Worm (Caenorhabditis elegans): Measurements from ENCODE around the gene iff-1.

The iff-1 gene

ce11 chrIII:9765465-9765900, 18.5 kb upstream of the iff-1 start (continued):
- TF ChIP-seq lin-14 (GFP tag; optimal IDR thresholded peaks at IDR 0.05) = peak; percentile 100
- TF ChIP-seq mef-2 (tag; optimal IDR thresholded peaks at IDR 0.05) = peak; percentile 86
- peak; percentile 36 to 97 for TF ChIP-seq ztf-11 (tag; optimal IDR thresholded peaks at IDR 0.05)
- peak; percentile 92 to 96 for TF ChIP-seq efl-1 (optimal IDR thresholded peaks at IDR 0.05)
- TF ChIP-seq efl-1 (GFP tag; optimal IDR thresholded peaks at IDR 0.05 in 1 of 2) = peak; percentile 81 to 99
- peak; percentile 89 for TF ChIP-seq lir-3 (tag; optimal IDR thresholded peaks at IDR 0.05; ENCODE audit: poor library complexity)
- TF ChIP-seq nhr-90 (tag; optimal IDR thresholded peaks at IDR 0.05; ENCODE audit: poor library complexity) = peak; percentile 98
- TF ChIP-seq grh-1 (GFP tag; IDR thresholded peaks at IDR 0.05) = peak; percentile 98
- no peak for TF ChIP-seq nhr-76 (tag; optimal IDR thresholded peaks at IDR 0.05)
- TF ChIP-seq nhr-237 (tag; optimal IDR thresholded peaks at IDR 0.05) = peak; percentile 89
- TF ChIP-seq unc-30 (tag; optimal IDR thresholded peaks at IDR 0.05) = no peak
- TF ChIP-seq ceh-8 (GFP tag; optimal IDR thresholded peaks at IDR 0.05) = peak; percentile 96
- TF ChIP-seq nhr-84 (tag; optimal IDR thresholded peaks at IDR 0.05) = no peak
- TF ChIP-seq nhr-85 (tag) = peak; percentile 99
- TF ChIP-seq dsc-1 (tag; optimal IDR thresholded peaks at IDR 0.05) = peak; percentile 98
- peak; percentile 94 for TF ChIP-seq C04F5.9 (tag; optimal IDR thresholded peaks at IDR 0.05)
- peak; percentile 96 for TF ChIP-seq irx-1 (tag; optimal IDR thresholded peaks at IDR 0.05)
- peak; percentile 98 for TF ChIP-seq mep-1 (tag; optimal IDR thresholded peaks at IDR 0.05)
- TF ChIP-seq ama-1 (optimal IDR thresholded peaks at IDR 0.05) = peak; percentile 98
- TF ChIP-seq unc-86 (tag; optimal IDR thresholded peaks at IDR 0.05) = peak; percentile 99
- TF ChIP-seq ceh-90 (tag; optimal IDR thresholded peaks at IDR 0.05) = peak; percentile 22
- no peak for TF ChIP-seq ces-1 (GFP tag; optimal IDR thresholded peaks at IDR 0.05)
- peak; percentile 90 to 98 (median 97) for TF ChIP-seq ceh-82 (tag; optimal IDR thresholded peaks at IDR 0.05)
- TF ChIP-seq fkh-8 (tag; optimal IDR thresholded peaks at IDR 0.05) = peak; percentile 99
- TF ChIP-seq lin-39 (tag; optimal IDR thresholded peaks at IDR 0.05) = peak; percentile 84
- peak; percentile 97 for TF ChIP-seq ceh-88 (GFP tag; IDR thresholded peaks at IDR 0.05)
- peak; percentile 89 for TF ChIP-seq hpl-2 (GFP tag; optimal IDR thresholded peaks at IDR 0.05)
- TF ChIP-seq ztf-4 (tag; optimal IDR thresholded peaks at IDR 0.05) = peak; percentile 99
- TF ChIP-seq nhr-11 (tag; optimal IDR thresholded peaks at IDR 0.05) = peak; percentile 89
- TF ChIP-seq unc-130 (tag; optimal IDR thresholded peaks at IDR 0.05) = peak; percentile 96
- peak; percentile 98 for TF ChIP-seq C16A3.4 (tag; optimal IDR thresholded peaks at IDR 0.05)
- TF ChIP-seq ceh-63 (GFP tag; optimal IDR thresholded peaks at IDR 0.05) = peak; percentile 34
- peak; percentile 96 for TF ChIP-seq lin-13 (GFP tag; optimal IDR thresholded peaks at IDR 0.05)
- TF ChIP-seq mab-9 (GFP tag; IDR thresholded peaks at IDR 0.05) = peak; percentile 95
- peak; percentile 98 for TF ChIP-seq rnt-1 (tag; optimal IDR thresholded peaks at IDR 0.05)
- peak in 1 of 2 experiments; percentile 24 for TF ChIP-seq egl-27 (tag; optimal IDR thresholded peaks at IDR 0.05)
- no peak for TF ChIP-seq nhr-28 (tag; optimal IDR thresholded peaks at IDR 0.05)
- TF ChIP-seq lin-15B (tag; optimal IDR thresholded peaks at IDR 0.05) = peak; percentile 79
- TF ChIP-seq unc-98 (GFP tag; IDR thresholded peaks at IDR 0.05) = peak; percentile 60; the same call in 1 of the 2 replicates
- peak; percentile 90 to 92 for TF ChIP-seq lin-35 (GFP tag; optimal IDR thresholded peaks at IDR 0.05)
- peak; percentile 86 for TF ChIP-seq vab-15 (tag; optimal IDR thresholded peaks at IDR 0.05)
- TF ChIP-seq F16B12.6 (tag; optimal IDR thresholded peaks at IDR 0.05) = peak; percentile 57
- peak; percentile 74 for TF ChIP-seq unc-62 (GFP tag; optimal IDR thresholded peaks at IDR 0.05)
- no peak for TF ChIP-seq Y116A8C.19 (tag; optimal IDR thresholded peaks at IDR 0.05; ENCODE audit: borderline replicate concordance)
- peak; percentile 43 for TF ChIP-seq C34B4.2 (tag; optimal IDR thresholded peaks at IDR 0.05)
- TF ChIP-seq fkh-4 (tag; optimal IDR thresholded peaks at IDR 0.05; ENCODE audit: borderline replicate concordance) = peak; percentile 70
- peak; percentile 77 to 86 (median 85) for TF ChIP-seq dpl-1 (GFP tag; optimal IDR thresholded peaks at IDR 0.05)
- peak; percentile 100 for TF ChIP-seq nhr-71 (tag; optimal IDR thresholded peaks at IDR 0.05)
- peak in 5 of 6 experiments; percentile 38 to 93 (median 75) for TF ChIP-seq elt-3 (tag; optimal IDR thresholded peaks at IDR 0.05)
- peak; percentile 98 for TF ChIP-seq nhr-19 (GFP tag; conservative IDR thresholded peaks at IDR 0.05)
- TF ChIP-seq aha-1 (tag; optimal IDR thresholded peaks at IDR 0.05) = peak; percentile 68
- TF ChIP-seq nhr-77 (tag; optimal IDR thresholded peaks at IDR 0.05) = peak; percentile 95
- no peak for TF ChIP-seq pag-3 (tag; optimal IDR thresholded peaks at IDR 0.05; ENCODE audit: borderline replicate concordance, insufficient read depth)

Data from whole organism, L1 larva.